Worm (Caenorhabditis elegans): ENCODE measurements around the gene srt-55.

- TF ChIP-seq ama-1 (optimal IDR thresholded peaks at IDR 0.05): no peak
- no peak for TF ChIP-seq tra-4 (tag; optimal IDR thresholded peaks at IDR 0.05)
- no peak for TF ChIP-seq hmbx-1 (tag; optimal IDR thresholded peaks at IDR 0.05)
- no peak for TF ChIP-seq sea-1 (GFP tag; conservative IDR thresholded peaks at IDR 0.05)
- no peak for TF ChIP-seq ceh-36 (tag; optimal IDR thresholded peaks at IDR 0.05)
- no peak for TF ChIP-seq scrt-1 (GFP tag; IDR thresholded peaks at IDR 0.05)
Measured at ce11 chrIII:10056033-10056432, 50.3 kb downstream of the srt-55 start, which contains the start of gene T16G12.10.
